Worm (Caenorhabditis elegans): ENCODE results near the gene nhr-223.

ce11 chrV:15757645-15758044 is 38.5 kb upstream of the nhr-223 start:
- TF ChIP-seq lsy-2 (tag; optimal IDR thresholded peaks at IDR 0.05): no peak
- TF ChIP-seq zag-1 (tag; optimal IDR thresholded peaks at IDR 0.05): no peak
- TF ChIP-seq nhr-77 (tag; optimal IDR thresholded peaks at IDR 0.05): no peak
- no peak for TF ChIP-seq ceh-82 (tag; optimal IDR thresholded peaks at IDR 0.05)
- TF ChIP-seq skn-1 (tag; optimal IDR thresholded peaks at IDR 0.05): no peak
- TF ChIP-seq nhr-25 (tag; optimal IDR thresholded peaks at IDR 0.05): no peak
- no peak for TF ChIP-seq ztf-11 (tag; optimal IDR thresholded peaks at IDR 0.05)
- no peak for TF ChIP-seq unc-39 (tag; optimal IDR thresholded peaks at IDR 0.05)
- no peak for TF ChIP-seq ztf-1 (GFP tag; conservative IDR thresholded peaks at IDR 0.05)
- no peak for TF ChIP-seq unc-62 (GFP tag; optimal IDR thresholded peaks at IDR 0.05)
- no peak for TF ChIP-seq elt-3 (tag; optimal IDR thresholded peaks at IDR 0.05)
- no peak for TF ChIP-seq nhr-11 (tag; optimal IDR thresholded peaks at IDR 0.05)

Data from whole organism, L2 larva.